Fruit fly (Drosophila melanogaster) whole organism, embryonic: ENCODE measurements around the gene CG14450.
A peak's percentile ranks its signal among the peaks of the same experiment; 100 is the strongest.

Experiments used
- ATbp ChIP-seq: fragments of 200-800 bp; sonication (Bioruptor generic); optimal IDR thresholded peaks from 2 replicates; lab custom pipeline; 2017; ENCODE audit warnings: missing biosample characterization, mild to moderate bottlenecking, missing genetic modification characterization, missing genetic modification reagents
- Bgb ChIP-seq: fragments of 200-800 bp; sonication (Bioruptor generic); IDR thresholded peaks from 2 replicates; pipeline ENCODE4 v1.3.6; 2022; ENCODE audit warnings: missing biosample characterization, missing genetic modification characterization; ENCODE audit not compliant: partially characterized antibody
- CG12299 ChIP-seq: fragments of 200-800 bp; sonication (Bioruptor generic); optimal IDR thresholded peaks from 2 replicates; lab custom pipeline; 2018; ENCODE audit warnings: missing biosample characterization, mild to moderate bottlenecking, missing genetic modification characterization
- CG13424 ChIP-seq: fragments of 200-800 bp; sonication (Bioruptor generic); optimal IDR thresholded peaks from 2 replicates; lab custom pipeline; 2019; ENCODE audit warnings: missing biosample characterization, mild to moderate bottlenecking, missing genetic modification characterization, moderate library complexity
- CG13894 ChIP-seq: fragments of 200-800 bp; sonication (Bioruptor generic); optimal IDR thresholded peaks from 3 replicates; lab custom pipeline; 2018; ENCODE audit warnings: missing biosample characterization, mild to moderate bottlenecking, missing genetic modification characterization, moderate library complexity
- CG14014 ChIP-seq: fragments of 200-800 bp; sonication (Bioruptor generic); IDR thresholded peaks from 2 replicates; pipeline ENCODE4 v1.3.6; 2022; ENCODE audit warnings: missing biosample characterization, missing genetic modification characterization
- CG14710 ChIP-seq: fragments of 200-800 bp; sonication (Bioruptor generic); optimal IDR thresholded peaks from 3 replicates; lab custom pipeline; 2019; ENCODE audit warnings: missing biosample characterization, mild to moderate bottlenecking, missing genetic modification characterization, moderate library complexity
- CG15073 ChIP-seq: fragments of 200-800 bp; sonication (Bioruptor generic); optimal IDR thresholded peaks from 2 replicates; lab custom pipeline; 2016; ENCODE audit warnings: missing biosample characterization, missing genetic modification characterization
- CG15601 ChIP-seq: fragments of 200-800 bp; sonication (Bioruptor generic); optimal IDR thresholded peaks from 3 replicates; lab custom pipeline; 2019; ENCODE audit warnings: missing biosample characterization, mild to moderate bottlenecking, missing genetic modification characterization, moderate library complexity
- CG17612 ChIP-seq: fragments of 200-800 bp; sonication (Bioruptor generic); IDR thresholded peaks from 2 replicates; pipeline ENCODE4 v1.3.6; 2022; ENCODE audit warnings: missing biosample characterization, missing genetic modification characterization
- CG17829 ChIP-seq: fragments of 200-800 bp; optimal IDR thresholded peaks from 2 replicates; lab custom pipeline; 2019; ENCODE audit warnings: missing biosample characterization, mild to moderate bottlenecking, missing genetic modification characterization, moderate library complexity
- CG2116 ChIP-seq: fragments of 200-800 bp; sonication (Bioruptor generic); optimal IDR thresholded peaks from 3 replicates; lab custom pipeline; 2018; ENCODE audit warnings: missing biosample characterization, mild to moderate bottlenecking, missing genetic modification characterization
- CG2712 ChIP-seq: fragments of 200-800 bp; optimal IDR thresholded peaks from 3 replicates; lab custom pipeline; 2019; ENCODE audit warnings: missing biosample characterization, mild to moderate bottlenecking, missing genetic modification characterization, moderate library complexity
- CG30020 ChIP-seq: fragments of 200-800 bp; optimal IDR thresholded peaks from 2 replicates; lab custom pipeline; 2019; ENCODE audit warnings: missing biosample characterization, mild to moderate bottlenecking, missing genetic modification characterization, moderate library complexity
- CG31224 ChIP-seq: fragments of 200-800 bp; sonication (Bioruptor generic); IDR thresholded peaks from 2 replicates; pipeline ENCODE4 v1.3.6; 2022; ENCODE audit warnings: missing biosample characterization, missing genetic modification characterization
- CG42726 ChIP-seq: fragments of 200-800 bp; sonication (Bioruptor generic); IDR thresholded peaks from 2 replicates; pipeline ENCODE4 v1.3.6; 2022; ENCODE audit warnings: missing biosample characterization, missing genetic modification characterization; ENCODE audit not compliant: partially characterized antibody
- CG7786 ChIP-seq: fragments of 200-800 bp; sonication (Bioruptor generic); optimal IDR thresholded peaks from 2 replicates; lab custom pipeline; 2016; ENCODE audit warnings: missing biosample characterization, missing genetic modification characterization
- CG9727 ChIP-seq: fragments of 200-800 bp; sonication (Bioruptor generic); optimal IDR thresholded peaks from 3 replicates; lab custom pipeline; 2017; ENCODE audit warnings: missing biosample characterization, mild to moderate bottlenecking, missing genetic modification characterization
- D19A ChIP-seq: fragments of 200-800 bp; optimal IDR thresholded peaks from 3 replicates; lab custom pipeline; 2019; ENCODE audit warnings: missing biosample characterization, mild to moderate bottlenecking, missing genetic modification characterization, moderate library complexity
- Dek ChIP-seq: fragments of 200-800 bp; sonication (Bioruptor generic); optimal IDR thresholded peaks from 3 replicates; lab custom pipeline; 2019; ENCODE audit warnings: missing biosample characterization, mild to moderate bottlenecking, missing genetic modification characterization, moderate library complexity
- Dll ChIP-seq: fragments of 200-800 bp; sonication (Bioruptor generic); IDR thresholded peaks from 4 replicates; pipeline ENCODE4 v1.3.6; 2022; ENCODE audit warnings: missing biosample characterization, missing genetic modification characterization; ENCODE audit not compliant: partially characterized antibody
- Doc3 ChIP-seq: fragments of 200-800 bp; sonication (Bioruptor generic); IDR thresholded peaks from 3 replicates; pipeline ENCODE4 v1.3.6; 2022; ENCODE audit warnings: missing biosample characterization, missing genetic modification characterization; ENCODE audit not compliant: partially characterized antibody
- Drgx ChIP-seq: fragments of 200-800 bp; sonication (Bioruptor generic); IDR thresholded peaks from 2 replicates; pipeline ENCODE4 v1.3.6; 2022; ENCODE audit warnings: missing biosample characterization, missing genetic modification characterization
- E2f1 ChIP-seq: fragments of 200-800 bp; sonication (Bioruptor generic); IDR thresholded peaks from 2 replicates; pipeline ENCODE4 v1.3.6; 2022; ENCODE audit warnings: missing biosample characterization, missing genetic modification characterization
- Elba2 ChIP-seq: fragments of 200-800 bp; sonication (Bioruptor generic); optimal IDR thresholded peaks from 3 replicates; lab custom pipeline; 2016; ENCODE audit warnings: missing biosample characterization, missing genetic modification characterization
- HLH3B ChIP-seq: fragments of 200-800 bp; sonication (Bioruptor generic); IDR thresholded peaks from 2 replicates; pipeline ENCODE4 v1.3.6; 2022; ENCODE audit warnings: missing biosample characterization, missing genetic modification characterization
- HmgZ ChIP-seq: fragments of 200-800 bp; sonication (Bioruptor generic); optimal IDR thresholded peaks from 2 replicates; lab custom pipeline; 2018; ENCODE audit warnings: missing biosample characterization, mild to moderate bottlenecking, missing genetic modification characterization
- Hmx ChIP-seq: fragments of 200-800 bp; sonication (Bioruptor generic); optimal IDR thresholded peaks from 2 replicates; lab custom pipeline; 2016; ENCODE audit warnings: missing biosample characterization, missing genetic modification characterization
- MTF-1 ChIP-seq: fragments of 200-800 bp; sonication (Bioruptor generic); optimal IDR thresholded peaks from 2 replicates; lab custom pipeline; 2018; ENCODE audit warnings: missing biosample characterization, mild to moderate bottlenecking, missing genetic modification characterization, borderline replicate concordance
- Med ChIP-seq: fragments of 200-800 bp; sonication (Bioruptor generic); peaks from one replicate; lab custom pipeline; 2016; ENCODE audit warnings: missing biosample characterization, missing genetic modification characterization, mild to moderate bottlenecking, inconsistent platforms, moderate library complexity
- Nf-YB ChIP-seq: fragments of 200-800 bp; sonication (Bioruptor generic); optimal IDR thresholded peaks from 3 replicates; lab custom pipeline; 2019; ENCODE audit warnings: missing biosample characterization, mild to moderate bottlenecking, missing genetic modification characterization, moderate library complexity
- Spps ChIP-seq: fragments of 200-800 bp; sonication (Bioruptor generic); optimal IDR thresholded peaks from 2 replicates; lab custom pipeline; 2018; ENCODE audit warnings: missing biosample characterization, mild to moderate bottlenecking, missing genetic modification characterization
- Ssrp ChIP-seq: fragments of 200-800 bp; sonication (Bioruptor generic); optimal IDR thresholded peaks from 2 replicates; lab custom pipeline; 2018; ENCODE audit warnings: missing biosample characterization, mild to moderate bottlenecking, missing genetic modification characterization, moderate library complexity
- al ChIP-seq: fragments of 200-800 bp; sonication (Bioruptor generic); IDR thresholded peaks from 2 replicates; pipeline ENCODE4 v1.3.6; 2022; ENCODE audit warnings: missing biosample characterization, missing genetic modification characterization
- ap ChIP-seq: fragments of 200-800 bp; sonication (Bioruptor generic); IDR thresholded peaks from 2 replicates; pipeline ENCODE4 v1.3.6; 2022; ENCODE audit warnings: missing biosample characterization, missing genetic modification characterization
- az2 ChIP-seq: fragments of 200-800 bp; sonication (Bioruptor generic); optimal IDR thresholded peaks from 3 replicates; lab custom pipeline; 2016; ENCODE audit warnings: missing biosample characterization, missing genetic modification characterization
- cas ChIP-seq: fragments of 200-800 bp; sonication (Bioruptor generic); IDR thresholded peaks from 2 replicates; pipeline ENCODE4 v1.3.6; 2022; ENCODE audit warnings: missing biosample characterization, missing genetic modification characterization
- chinmo ChIP-seq: fragments of 200-800 bp; sonication (Bioruptor generic); IDR thresholded peaks from 4 replicates; pipeline ENCODE4 v1.3.6; 2022; ENCODE audit warnings: missing biosample characterization, missing genetic modification characterization; ENCODE audit not compliant: partially characterized antibody
- dan ChIP-seq: fragments of 200-800 bp; sonication (Bioruptor generic); IDR thresholded peaks from 2 replicates; pipeline ENCODE4 v1.3.6; 2022; ENCODE audit warnings: missing biosample characterization, missing genetic modification characterization
- dimm ChIP-seq: fragments of 200-800 bp; sonication (Bioruptor generic); IDR thresholded peaks from 2 replicates; pipeline ENCODE4 v1.3.6; 2022; ENCODE audit warnings: missing biosample characterization, missing genetic modification characterization
- fd3F ChIP-seq: fragments of 200-800 bp; sonication (Bioruptor generic); optimal IDR thresholded peaks from 2 replicates; lab custom pipeline; 2018; ENCODE audit warnings: missing biosample characterization, mild to moderate bottlenecking, missing genetic modification characterization, moderate library complexity
- fd96Cb ChIP-seq: fragments of 200-800 bp; sonication (Bioruptor generic); optimal IDR thresholded peaks from 2 replicates; lab custom pipeline; 2018; ENCODE audit warnings: missing biosample characterization, mild to moderate bottlenecking, missing genetic modification characterization, moderate library complexity
- inv ChIP-seq: fragments of 200-800 bp; sonication (Bioruptor generic); IDR thresholded peaks from 2 replicates; pipeline ENCODE4 v1.3.6; 2022; ENCODE audit warnings: missing biosample characterization, missing genetic modification characterization; ENCODE audit not compliant: partially characterized antibody
- kay ChIP-seq: fragments of 200-800 bp; sonication (Bioruptor generic); optimal IDR thresholded peaks from 2 replicates; lab custom pipeline; 2016; ENCODE audit warnings: missing biosample characterization, missing genetic modification characterization
- ken ChIP-seq: fragments of 200-800 bp; sonication (Bioruptor generic); IDR thresholded peaks from 3 replicates; pipeline ENCODE4 v1.3.6; 2022; ENCODE audit warnings: missing biosample characterization, missing genetic modification characterization
- otp ChIP-seq: fragments of 200-800 bp; sonication (Bioruptor generic); IDR thresholded peaks from 3 replicates; pipeline ENCODE4, ENCODE4 v1.3.6; 2022; ENCODE audit warnings: missing biosample characterization, missing genetic modification characterization
- sr ChIP-seq: fragments of 200-800 bp; sonication (Bioruptor generic); IDR thresholded peaks from 3 replicates; pipeline ENCODE4 v1.3.6; 2022; ENCODE audit warnings: missing biosample characterization, missing genetic modification characterization
- unpg ChIP-seq: fragments of 200-800 bp; sonication (Bioruptor generic); optimal IDR thresholded peaks from 3 replicates; lab custom pipeline; 2018; ENCODE audit warnings: missing biosample characterization, mild to moderate bottlenecking, missing genetic modification characterization, moderate library complexity
- z ChIP-seq: fragments of 200-800 bp; sonication (Bioruptor generic); IDR thresholded peaks from 3 replicates; pipeline ENCODE4 v1.3.6; 2022; ENCODE audit warnings: missing biosample characterization, missing genetic modification characterization
- zen ChIP-seq: fragments of 200-800 bp; sonication (Bioruptor generic); optimal IDR thresholded peaks from 3 replicates; lab custom pipeline; 2018; ENCODE audit warnings: missing biosample characterization, mild to moderate bottlenecking, missing genetic modification characterization, moderate library complexity

Gene CG14450

dm6 chr3L:22727739-22728335 is at the start of gene CG14450, which contains the start of gene CG11367:
Gene CG14450 (minus strand): TSS chr3L:22727789.
Gene CG11367 (plus strand): TSS chr3L:22728111.
- TF ChIP-seq Bgb (no peak), CG2116 (GFP tag; lab: Kevin White, UChicago) (peak; percentile 75), dan (no peak), inv (GFP tag; lab: Robert Waterston, UW) (peak; percentile 39; the same call in 1 of the 2 replicates), CG7786 (GFP tag; lab: Kevin White, UChicago) (no peak), fd96Cb (tag; lab: Kevin White, UChicago) (no peak), CG14014 (GFP tag; lab: Robert Waterston, UW) (no peak), Hmx (GFP tag; lab: Kevin White, UChicago) (no peak), MTF-1 (GFP tag; lab: Kevin White, UChicago) (peak; percentile 31), z (GFP tag; lab: Robert Waterston, UW) (no peak), sr (GFP tag; lab: Robert Waterston, UW) (peak; percentile 57; the same call in 1 of the 3 replicates), ap (GFP tag; lab: Robert Waterston, UW) (no peak), CG13894 (tag; lab: Kevin White, UChicago) (peak; percentile 47), CG12299 (peak; percentile 47), al (no peak), ken (GFP tag; lab: Robert Waterston, UW) (no peak), Doc3 (GFP tag; lab: Robert Waterston, UW) (peak; percentile 72), CG2712 (tag; lab: Kevin White, UChicago) (peak; percentile 59), cas (GFP tag; lab: Robert Waterston, UW) (no peak), D19A (tag; lab: Kevin White, UChicago) (peak; percentile 37), CG42726 (GFP tag; lab: Robert Waterston, UW) (no peak), az2 (GFP tag; lab: Kevin White, UChicago) (no peak), dimm (GFP tag; lab: Robert Waterston, UW) (no peak), CG15601 (tag; lab: Kevin White, UChicago) (peak; percentile 34), CG17829 (tag; lab: Kevin White, UChicago) (peak; percentile 75), HmgZ (tag; lab: Kevin White, UChicago) (peak; percentile 12), Spps (no peak), Med (peak; percentile 81), zen (tag; lab: Kevin White, UChicago) (peak; percentile 30), chinmo (peak; percentile 36; the same call in 1 of the 4 replicates), CG14710 (tag; lab: Kevin White, UChicago) (peak; percentile 67), Dek (tag; lab: Kevin White, UChicago) (peak; percentile 46), CG13424 (tag; lab: Kevin White, UChicago) (peak; percentile 49), CG9727 (GFP tag; lab: Kevin White, UChicago) (no peak), HLH3B (GFP tag; lab: Robert Waterston, UW) (no peak), Dll (GFP tag; lab: Robert Waterston, UW) (peak; percentile 88), Nf-YB (GFP tag; lab: Kevin White, UChicago) (no peak), kay (GFP tag; lab: Kevin White, UChicago) (no peak), CG30020 (tag; lab: Kevin White, UChicago) (peak; percentile 78), Ssrp (tag; lab: Kevin White, UChicago) (no peak), CG31224 (no peak), Drgx (no peak), fd3F (no peak), Elba2 (no peak), unpg (GFP tag; lab: Kevin White, UChicago) (no peak), CG15073 (GFP tag; lab: Kevin White, UChicago) (no peak), otp (no peak), CG17612 (GFP tag; lab: Robert Waterston, UW) (no peak), E2f1 (GFP tag; lab: Robert Waterston, UW) (no peak), ATbp (GFP tag; lab: Kevin White, UChicago) (peak; percentile 24)
